Worm (Caenorhabditis elegans): ENCODE data around the gene oig-3.

DNA sequence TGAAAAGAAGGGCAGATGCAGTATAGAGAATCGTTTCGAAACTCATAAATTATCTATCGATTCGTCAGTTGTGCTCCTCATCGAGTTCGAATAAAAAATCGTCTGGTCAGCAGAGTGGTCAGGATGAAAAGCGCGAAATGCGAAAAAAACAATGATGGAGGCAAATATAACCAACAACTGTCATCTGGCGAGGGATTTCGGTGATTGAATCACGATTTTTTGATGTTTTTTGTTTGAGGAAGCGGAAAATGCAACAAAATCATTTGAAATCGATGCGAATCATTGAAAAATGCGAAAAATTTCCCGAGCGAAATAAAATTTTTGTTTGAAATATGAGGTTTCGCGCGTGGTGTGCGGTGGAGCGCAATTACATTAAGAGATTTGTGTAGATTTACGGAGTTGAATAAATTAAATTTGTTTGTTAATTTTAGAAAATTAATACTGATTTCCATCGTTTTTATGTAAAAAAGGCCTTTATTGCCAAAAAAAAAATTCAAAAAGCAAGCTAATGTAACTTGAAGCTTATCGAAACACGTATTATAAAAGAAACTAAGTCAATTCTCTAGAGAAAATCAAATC is 4.8 kb downstream of the oig-3 start, which contains the start of gene unc-61:
- TF ChIP-seq lin-13 (GFP tag; optimal IDR thresholded peaks at IDR 0.05): no peak
- no peak for TF ChIP-seq skn-1 (tag; optimal IDR thresholded peaks at IDR 0.05)

All from whole organism, L4 larva.